Worm (Caenorhabditis elegans) whole organism, L4/young adult: ENCODE results near the gene mrpl-2.

ENCODE experiments used
- W03F9.2 ChIP-seq: fragments of 150-350 bp; optimal IDR thresholded peaks from 2 replicates; lab custom pipeline; 2014; ENCODE audit warnings: missing biosample characterization, missing genetic modification characterization
- dao-5 ChIP-seq: sonication (generic microtip); optimal IDR thresholded peaks from 2 replicates; lab custom pipeline; 2016; ENCODE audit warnings: missing genotype, missing genetic modification characterization, moderate library complexity, missing compliant biosample characterization
- him-1 ChIP-seq: sonication (generic microtip); optimal IDR thresholded peaks from 2 replicates; lab custom pipeline; 2016; ENCODE audit warnings: missing genotype, missing genetic modification reagents, missing genetic modification characterization, missing compliant biosample characterization

The mrpl-2 gene

ce11 chrIV:772931-773330 is at the start of gene mrpl-2:
mrpl-2 (plus strand) TSS chrIV:773237.
- TF ChIP-seq W03F9.2 (tag; lab: Kevin White, UChicago) (no peak), him-1 (tag; lab: Kevin White, UChicago) (no peak), dao-5 (no peak)

- TF ChIP-seq him-1 (tag; lab: Kevin White, UChicago) (no peak), dao-5 (no peak)
Observed at ce11 chrIV:728095-728494, 44.9 kb upstream of the mrpl-2 start, which contains the start of gene Y55F3C.9. Y55F3C.9 (minus strand) TSS chrIV:728195.

ce11 chrIV:730937-731336 is 42.1 kb upstream of the mrpl-2 start, which contains the start of gene srt-24:
srt-24 (minus strand) TSS chrIV:731037.
- TF ChIP-seq W03F9.2 (tag; lab: Kevin White, UChicago) (no peak), him-1 (tag; lab: Kevin White, UChicago) (no peak), dao-5 (no peak)

DNA sequence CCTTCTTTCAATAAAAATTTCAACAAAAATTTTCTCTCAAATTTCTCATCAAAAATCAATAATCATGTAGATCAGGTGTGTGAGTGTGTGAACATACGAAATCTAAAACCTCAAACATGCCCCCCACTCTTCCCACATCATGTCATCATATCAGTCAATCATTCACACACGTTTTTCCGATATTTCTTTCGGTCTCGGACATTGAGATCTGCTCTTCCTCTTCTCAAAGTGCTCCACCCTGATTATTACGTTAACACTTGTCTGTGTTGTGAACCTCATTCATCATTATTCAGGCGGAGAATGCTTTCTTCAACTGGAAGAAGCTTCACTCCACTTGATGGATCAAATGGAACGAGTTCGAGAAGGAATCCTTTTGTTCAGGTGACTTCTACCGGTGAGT is 36.6 kb upstream of the mrpl-2 start, which contains the start of gene kvs-5:
Gene kvs-5, plus strand, starts transcription at position 301 of the 400 bp plus-strand sequence.
- TF ChIP-seq him-1 (tag; lab: Kevin White, UChicago) (no peak), W03F9.2 (tag; lab: Kevin White, UChicago) (no peak), dao-5 (no peak)

DNA sequence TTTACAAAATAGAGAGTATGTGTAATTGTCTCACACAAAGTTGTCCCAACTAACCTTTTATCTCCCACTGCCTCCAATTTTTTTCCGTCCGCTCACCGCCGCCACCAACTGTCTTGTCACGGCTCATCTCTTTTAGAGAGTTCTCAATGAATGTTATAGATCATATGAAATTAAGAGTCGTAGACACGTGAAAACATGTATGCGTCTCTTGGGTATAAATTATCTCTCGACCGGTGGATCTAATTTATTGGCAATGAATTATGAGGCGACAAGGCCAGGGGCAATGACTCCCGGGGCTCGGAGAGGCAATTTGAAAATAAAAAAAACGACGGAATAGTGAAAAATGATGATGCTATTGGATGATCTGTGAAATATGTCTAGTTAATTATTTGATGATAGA is 32.4 kb upstream of the mrpl-2 start:
- TF ChIP-seq him-1 (tag; lab: Kevin White, UChicago) (no peak), W03F9.2 (tag; lab: Kevin White, UChicago) (no peak), dao-5 (no peak)

DNA sequence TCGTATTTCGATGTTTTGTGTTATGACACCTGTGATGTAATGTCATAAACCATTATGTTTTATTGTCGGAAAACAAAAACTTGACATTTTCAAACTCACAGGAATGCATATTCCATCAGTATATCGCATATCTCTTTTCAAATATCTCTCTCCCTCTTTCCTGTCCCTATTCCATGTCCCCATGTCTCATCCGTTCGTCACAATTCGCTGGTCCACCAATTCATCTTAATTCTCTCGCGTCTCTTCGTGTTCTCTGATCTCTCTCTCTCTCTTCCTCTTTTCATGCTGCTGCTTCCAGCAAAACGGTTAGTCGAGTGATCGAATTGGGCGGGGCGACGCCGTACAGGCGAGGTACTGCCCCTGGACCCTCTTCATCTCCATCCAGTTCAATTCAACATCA is 31.2 kb upstream of the mrpl-2 start:
- no peak for TF ChIP-seq him-1 (tag; lab: Kevin White, UChicago)

DNA sequence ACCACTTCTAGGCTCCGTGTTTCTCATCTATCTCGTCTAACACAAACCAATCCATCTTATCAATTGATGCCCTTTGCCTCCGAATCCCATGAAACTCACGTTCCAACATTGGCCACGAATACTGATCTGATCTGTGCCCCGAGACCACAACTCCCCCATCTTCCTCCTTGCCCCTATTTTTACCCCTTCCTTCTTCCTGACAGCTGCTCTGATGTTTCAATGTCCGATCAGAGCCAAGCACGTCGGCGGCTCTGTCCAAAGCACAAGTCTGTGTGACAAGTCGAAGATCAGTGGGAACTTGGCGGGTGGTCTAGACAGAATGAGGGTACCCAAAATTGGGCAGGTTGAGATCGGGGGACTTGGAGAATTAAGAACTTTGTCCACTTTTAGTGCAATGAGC is 26.7 kb upstream of the mrpl-2 start:
- no peak for TF ChIP-seq W03F9.2 (tag; lab: Kevin White, UChicago)

ce11 chrIV:749557-749956 is 23.5 kb upstream of the mrpl-2 start:
- TF ChIP-seq him-1 (tag; lab: Kevin White, UChicago), result no peak
- TF ChIP-seq W03F9.2 (tag; lab: Kevin White, UChicago), result no peak
- no peak for TF ChIP-seq dao-5

- no peak for TF ChIP-seq W03F9.2 (tag; lab: Kevin White, UChicago)
- TF ChIP-seq dao-5, result no peak
- TF ChIP-seq him-1 (tag; lab: Kevin White, UChicago), result no peak
Observed at ce11 chrIV:754357-754972, 18.6 kb upstream of the mrpl-2 start.

- TF ChIP-seq dao-5 (no peak), him-1 (tag; lab: Kevin White, UChicago) (no peak), W03F9.2 (tag; lab: Kevin White, UChicago) (no peak)
Observed at ce11 chrIV:756421-756820, 16.6 kb upstream of the mrpl-2 start, which contains the start of gene srt-23. srt-23 (plus strand) TSS chrIV:756721.

DNA sequence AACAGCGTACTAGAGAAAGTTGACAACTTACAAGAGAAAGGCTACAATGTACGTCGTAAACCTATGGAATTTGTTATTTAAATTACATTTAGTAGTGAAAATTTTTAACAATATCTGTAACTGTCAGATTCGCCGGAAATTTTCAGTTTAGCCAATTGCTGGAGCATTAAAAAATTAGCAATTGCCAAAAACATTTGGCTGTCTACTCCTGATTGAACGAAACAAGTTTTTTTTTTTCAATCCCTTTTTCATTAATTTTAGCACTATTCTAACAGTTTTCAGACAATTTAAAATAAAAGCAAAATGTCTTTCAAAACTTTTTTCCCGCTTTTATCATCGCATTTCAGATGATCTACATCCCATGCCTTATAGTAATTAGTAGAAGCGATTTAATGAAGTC is 16.1 kb upstream of the mrpl-2 start:
- no peak for TF ChIP-seq dao-5
- TF ChIP-seq him-1 (tag; lab: Kevin White, UChicago), result no peak
- TF ChIP-seq W03F9.2 (tag; lab: Kevin White, UChicago), result no peak

ce11 chrIV:757548-757947 is 15.5 kb upstream of the mrpl-2 start:
- TF ChIP-seq dao-5 (no peak), W03F9.2 (tag; lab: Kevin White, UChicago) (no peak), him-1 (tag; lab: Kevin White, UChicago) (no peak)

ce11 chrIV:760267-760666 is 12.8 kb upstream of the mrpl-2 start, which contains the start of gene gst-40:
gst-40 (plus strand) TSS chrIV:760502.
- TF ChIP-seq him-1 (tag; lab: Kevin White, UChicago) (no peak), dao-5 (no peak), W03F9.2 (tag; lab: Kevin White, UChicago) (no peak)

DNA sequence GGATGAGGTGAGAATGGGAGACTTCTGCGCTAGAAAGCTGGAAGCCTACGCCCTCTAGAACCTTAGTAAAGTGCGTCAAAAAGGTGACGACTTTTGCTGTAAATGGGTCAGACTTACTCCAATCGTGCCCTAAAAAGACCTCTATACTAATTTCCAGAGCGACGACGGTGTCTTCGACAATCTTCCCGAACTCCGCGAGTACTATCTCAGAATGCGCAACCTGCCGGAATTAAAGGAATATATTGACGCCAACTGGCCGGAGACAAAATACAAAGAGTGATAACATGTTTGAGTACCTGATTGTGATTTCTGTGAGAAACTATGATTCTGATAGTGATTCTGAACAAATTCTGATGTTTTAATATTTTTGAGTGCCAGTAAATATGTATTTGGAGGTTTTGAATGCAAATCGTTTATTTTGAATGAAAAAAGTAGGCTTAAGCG is 11.0 kb upstream of the mrpl-2 start:
- no peak for TF ChIP-seq him-1 (tag; lab: Kevin White, UChicago)
- no peak for TF ChIP-seq W03F9.2 (tag; lab: Kevin White, UChicago)
- no peak for TF ChIP-seq dao-5
